Worm (Caenorhabditis elegans) whole organism, L4 larva: Measurements from ENCODE around the gene T13C5.6.

Source experiments
- F37D6.2 ChIP-seq: sonication (generic microtip); optimal IDR thresholded peaks from 2 replicates; lab custom pipeline; 2016; ENCODE audit warnings: mild to moderate bottlenecking, missing genetic modification characterization, missing compliant biosample characterization
- F44E2.7 ChIP-seq: fragments of 200-800 bp; sonication (Bioruptor generic); IDR thresholded peaks from 2 replicates; pipeline ENCODE4 v2.1.2; 2022; ENCODE audit warnings: missing genetic modification characterization, missing compliant biosample characterization
- F49E8.2 ChIP-seq: sonication (generic microtip); optimal IDR thresholded peaks from 2 replicates; lab custom pipeline; 2016; ENCODE audit warnings: missing compliant biosample characterization, mild to moderate bottlenecking, missing genetic modification characterization, borderline replicate concordance
- R02D3.7 ChIP-seq: fragments of 150-350 bp; sonication (generic microtip); optimal IDR thresholded peaks from 3 replicates; lab custom pipeline; 2014; ENCODE audit warnings: missing biosample characterization, missing genetic modification characterization
- T20F7.1 ChIP-seq: fragments of 200-800 bp; sonication (Bioruptor generic); optimal IDR thresholded peaks from 2 replicates; lab custom pipeline; 2018; ENCODE audit warnings: mild to moderate bottlenecking, missing genetic modification characterization, missing compliant biosample characterization
- Y5F2A.4 ChIP-seq: fragments of 200-800 bp; sonication (Bioruptor generic); optimal IDR thresholded peaks from 2 replicates; lab custom pipeline; 2018; ENCODE audit warnings: mild to moderate bottlenecking, missing genetic modification characterization, missing compliant biosample characterization
- ZK546.5 ChIP-seq, 2 experiments: sonication (generic microtip); optimal IDR thresholded peaks; 2 replicates each; lab custom pipeline; 2017; ENCODE audit warnings: missing biosample characterization in 2 of 2, missing genetic modification characterization in 2 of 2
- aha-1 ChIP-seq: fragments of 150-350 bp; peaks from one replicate; lab custom pipeline; 2014; ENCODE audit warnings: missing biosample characterization, missing genetic modification characterization
- aly-2 ChIP-seq: sonication (generic microtip); optimal IDR thresholded peaks from 2 replicates; lab custom pipeline; 2018; ENCODE audit warnings: missing biosample characterization, missing genetic modification characterization
- ama-1 ChIP-seq: fragments of 150-350 bp; optimal IDR thresholded peaks from 2 replicates; lab custom pipeline; 2014; ENCODE audit warnings: inconsistent platforms, mixed read lengths
- arid-1 ChIP-seq: fragments of 200-800 bp; sonication (Bioruptor generic); conservative IDR thresholded peaks from 2 replicates; pipeline ENCODE4 v1.3.6; 2022; ENCODE audit warnings: missing genetic modification reagents, missing genetic modification characterization, missing compliant biosample characterization
- ceh-28 ChIP-seq: fragments of 150-350 bp; optimal IDR thresholded peaks from 2 replicates; lab custom pipeline; 2014; ENCODE audit warnings: missing biosample characterization, missing genetic modification reagents, missing genetic modification characterization
- ceh-82 ChIP-seq: sonication (generic microtip); optimal IDR thresholded peaks from 2 replicates; lab custom pipeline; 2017; ENCODE audit warnings: missing biosample characterization, missing genetic modification characterization
- daf-12 ChIP-seq: fragments of 150-350 bp; optimal IDR thresholded peaks from 2 replicates; lab custom pipeline; 2014; ENCODE audit warnings: missing biosample characterization, missing genetic modification reagents, missing genetic modification characterization
- daf-16 ChIP-seq, 3 experiments: sonication (generic microtip); optimal IDR thresholded peaks; 2 replicates each; lab custom pipeline; 2016 to 2017; ENCODE audit warnings: missing genetic modification characterization in 3 of 3, missing genetic modification reagents in 3 of 3, mild to moderate bottlenecking in 2 of 3, missing compliant biosample characterization in 2 of 3, missing biosample characterization in 1 of 3, moderate library complexity in 1 of 3
- daf-8 ChIP-seq: fragments of 200-800 bp; sonication (Bioruptor generic); IDR thresholded peaks from 2 replicates; pipeline ENCODE4 v1.3.6; 2022; ENCODE audit warnings: missing genetic modification characterization, missing compliant biosample characterization
- egl-27 ChIP-seq: sonication (generic microtip); optimal IDR thresholded peaks from 3 replicates; lab custom pipeline; 2017; ENCODE audit warnings: missing biosample characterization, missing genetic modification reagents, missing genetic modification characterization
- egl-43 ChIP-seq: fragments of 200-800 bp; sonication (Bioruptor generic); IDR thresholded peaks from 2 replicates; pipeline ENCODE4 v1.3.6; 2022; ENCODE audit warnings: missing genetic modification reagents, missing genetic modification characterization, missing compliant biosample characterization
- fkh-10 ChIP-seq: fragments of 150-350 bp; optimal IDR thresholded peaks from 2 replicates; lab custom pipeline; 2014; ENCODE audit warnings: missing biosample characterization, missing genetic modification reagents, missing genetic modification characterization
- fos-1 ChIP-seq: fragments of 150-350 bp; optimal IDR thresholded peaks from 2 replicates; lab custom pipeline; 2014; ENCODE audit warnings: missing biosample characterization, missing genetic modification characterization
- hlh-30 ChIP-seq: sonication (generic microtip); optimal IDR thresholded peaks from 2 replicates; lab custom pipeline; 2017; ENCODE audit warnings: antibody characterized with exemption, mild to moderate bottlenecking, missing genetic modification characterization, missing compliant biosample characterization; ENCODE audit not compliant: insufficient read depth
- lin-15B ChIP-seq: fragments of 150-350 bp; sonication (generic microtip); optimal IDR thresholded peaks from 3 replicates; lab custom pipeline; 2014; ENCODE audit warnings: missing biosample characterization, missing genetic modification characterization
- lin-29 ChIP-seq: fragments of 200-800 bp; sonication (Bioruptor generic); IDR thresholded peaks from 2 replicates; pipeline ENCODE4 v1.3.6; 2022; ENCODE audit warnings: missing genetic modification reagents, missing genetic modification characterization, missing compliant biosample characterization
- lin-38 ChIP-seq: fragments of 200-800 bp; sonication (Bioruptor generic); IDR thresholded peaks from 2 replicates; pipeline ENCODE4 v1.3.6; 2022; ENCODE audit warnings: missing genetic modification reagents, missing genetic modification characterization, missing compliant biosample characterization
- lir-3 ChIP-seq: sonication (generic microtip); optimal IDR thresholded peaks from 2 replicates; lab custom pipeline; 2016; ENCODE audit warnings: mild to moderate bottlenecking, missing genetic modification characterization, missing compliant biosample characterization
- madf-9 ChIP-seq: fragments of 200-800 bp; sonication (Bioruptor generic); conservative IDR thresholded peaks from 2 replicates; pipeline ENCODE4 v1.3.6; 2022; ENCODE audit warnings: missing genetic modification reagents, missing genetic modification characterization, missing compliant biosample characterization
- mep-1 ChIP-seq: fragments of 150-350 bp; sonication (generic microtip); optimal IDR thresholded peaks from 3 replicates; lab custom pipeline; 2014; ENCODE audit warnings: missing biosample characterization, missing genetic modification characterization
- nhr-102 ChIP-seq: sonication (generic microtip); optimal IDR thresholded peaks from 2 replicates; lab custom pipeline; 2016; ENCODE audit warnings: mild to moderate bottlenecking, missing genetic modification characterization, moderate library complexity, missing compliant biosample characterization
- nhr-11 ChIP-seq: fragments of 150-350 bp; optimal IDR thresholded peaks from 2 replicates; lab custom pipeline; 2014; ENCODE audit warnings: missing biosample characterization, missing genetic modification characterization
- nhr-25 ChIP-seq: sonication (generic microtip); optimal IDR thresholded peaks from 2 replicates; lab custom pipeline; 2017; ENCODE audit warnings: missing genetic modification characterization, mild to moderate bottlenecking, missing compliant biosample characterization, antibody characterized with exemption, moderate library complexity, borderline replicate concordance; ENCODE audit not compliant: insufficient read depth
- nhr-28 ChIP-seq: fragments of 150-350 bp; optimal IDR thresholded peaks from 2 replicates; lab custom pipeline; 2014; ENCODE audit warnings: missing biosample characterization, missing genetic modification characterization
- nhr-42 ChIP-seq: fragments of 200-800 bp; sonication (Bioruptor generic); IDR thresholded peaks from 2 replicates; pipeline ENCODE4 v1.3.6; 2022; ENCODE audit warnings: missing genetic modification characterization, missing compliant biosample characterization
- nhr-6 ChIP-seq: fragments of 150-350 bp; optimal IDR thresholded peaks from 2 replicates; lab custom pipeline; 2014; ENCODE audit warnings: missing biosample characterization, missing genetic modification characterization
- nhr-76 ChIP-seq: fragments of 150-350 bp; optimal IDR thresholded peaks from 2 replicates; lab custom pipeline; 2014; ENCODE audit warnings: missing biosample characterization, missing genetic modification characterization
- nhr-77 ChIP-seq: fragments of 150-350 bp; optimal IDR thresholded peaks from 2 replicates; lab custom pipeline; 2014; ENCODE audit warnings: missing biosample characterization, missing genetic modification characterization
- rbr-2 ChIP-seq: sonication (generic microtip); optimal IDR thresholded peaks from 2 replicates; lab custom pipeline; 2016; ENCODE audit warnings: missing genotype, missing genetic modification characterization, missing compliant biosample characterization
- set-16 ChIP-seq: fragments of 200-800 bp; sonication (Bioruptor generic); IDR thresholded peaks from 2 replicates; pipeline ENCODE4 v1.3.6; 2022; ENCODE audit warnings: missing genetic modification reagents, missing genetic modification characterization, missing compliant biosample characterization
- snpc-4 ChIP-seq: fragments of 150-350 bp; optimal IDR thresholded peaks from 2 replicates; lab custom pipeline; 2014; ENCODE audit warnings: missing biosample characterization, missing genetic modification characterization
- spr-3 ChIP-seq: fragments of 200-800 bp; sonication (Bioruptor generic); optimal IDR thresholded peaks from 2 replicates; lab custom pipeline; 2018; ENCODE audit warnings: mild to moderate bottlenecking, missing genetic modification characterization, missing compliant biosample characterization
- tra-1 ChIP-seq: fragments of 200-800 bp; sonication (Bioruptor generic); IDR thresholded peaks from 2 replicates; pipeline ENCODE4 v1.3.6; 2022; ENCODE audit warnings: missing genetic modification reagents, missing genetic modification characterization, missing compliant biosample characterization
- unc-62 ChIP-seq, 3 experiments: fragments of 150-350 bp in 1 of 3; sonication (generic microtip); optimal IDR thresholded peaks in 2 of 3; peaks in 1 of 3; 1 replicate in 1 of 3; 2 replicates in 2 of 3; lab custom pipeline; 2014 to 2017; ENCODE audit warnings: missing biosample characterization in 3 of 3, missing genetic modification characterization in 3 of 3, missing genetic modification reagents in 3 of 3, missing genotype in 1 of 3
- vab-7 ChIP-seq: fragments of 200-800 bp; sonication (Bioruptor generic); IDR thresholded peaks from 2 replicates; pipeline ENCODE4 v1.3.6; 2022; ENCODE audit warnings: missing genetic modification reagents, missing genetic modification characterization, missing compliant biosample characterization
- zfp-2 ChIP-seq: sonication (generic microtip); optimal IDR thresholded peaks from 2 replicates; lab custom pipeline; 2016; ENCODE audit warnings: mild to moderate bottlenecking, missing genetic modification characterization, missing compliant biosample characterization
- zfp-3 ChIP-seq: fragments of 200-800 bp; sonication (Bioruptor generic); conservative IDR thresholded peaks from 2 replicates; pipeline ENCODE4 v1.3.6; 2022; ENCODE audit warnings: missing genetic modification reagents, missing genetic modification characterization, missing compliant biosample characterization
- ztf-7 ChIP-seq: fragments of 150-350 bp; optimal IDR thresholded peaks from 2 replicates; lab custom pipeline; 2014; ENCODE audit warnings: missing biosample characterization, missing genetic modification characterization

Gene T13C5.6

DNA sequence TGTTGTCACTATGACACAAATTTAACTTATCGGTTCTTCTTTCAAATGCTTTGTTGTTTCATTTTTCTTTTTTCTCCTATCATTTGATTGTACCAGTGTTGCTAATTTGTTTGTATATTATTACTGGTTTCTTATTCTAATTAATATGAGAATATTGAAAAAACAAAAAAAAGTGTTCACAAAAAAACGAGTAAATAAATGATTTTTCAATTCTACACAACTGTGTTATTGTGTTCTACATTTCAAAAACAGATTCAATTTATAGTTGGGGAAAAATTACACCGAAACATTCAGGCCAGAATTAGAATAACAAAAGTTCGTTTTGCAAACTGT lies 46.0 kb upstream of the T13C5.6 start:
- TF ChIP-seq nhr-77 (tag; lab: Kevin White, UChicago) (peak; percentile 87), mep-1 (tag; lab: Kevin White, UChicago) (peak; percentile 77), tra-1 (GFP tag; lab: Robert Waterston, UW) (0 out of 2 replicates have a peak, but pooled peaks have one; percentile 33), fkh-10 (GFP tag; lab: Kevin White, UChicago) (no peak), zfp-3 (GFP tag; lab: Robert Waterston, UW) (no peak), fos-1 (tag; lab: Kevin White, UChicago) (peak; percentile 10), aha-1 (tag; lab: Kevin White, UChicago) (peak; percentile 95), T20F7.1 (GFP tag; lab: Kevin White, UChicago) (peak; percentile 47)
- TF ChIP-seq, all 104 proteins: peak for 6

DNA sequence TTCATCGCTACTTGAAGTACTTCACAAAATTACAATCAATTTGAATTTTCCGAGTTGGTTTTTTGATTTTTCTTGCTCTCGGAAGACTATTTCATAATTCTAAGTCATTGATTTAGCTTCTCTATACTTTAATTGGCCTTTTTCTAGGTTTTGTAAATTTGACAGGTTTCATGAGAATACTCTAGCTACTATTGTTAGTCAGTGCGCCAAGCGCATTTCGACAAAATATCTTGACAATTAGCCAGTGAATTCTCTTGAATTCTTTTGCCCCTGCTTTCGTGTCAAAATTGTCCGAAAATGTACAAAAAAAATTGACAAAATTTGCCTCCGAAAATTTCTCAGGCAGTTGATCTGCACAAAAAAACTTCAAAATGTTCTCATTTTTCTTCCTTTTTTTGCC lies 45.7 kb upstream of the T13C5.6 start:
- 0 out of 2 replicates have a peak, but pooled peaks have one; percentile 18 for TF ChIP-seq arid-1 (GFP tag; lab: Robert Waterston, UW)
- no peak for TF ChIP-seq snpc-4 (tag; lab: Kevin White, UChicago)
- no peak for TF ChIP-seq vab-7 (GFP tag; lab: Robert Waterston, UW)
- no peak for TF ChIP-seq aly-2 (tag; lab: Kevin White, UChicago)
- TF ChIP-seq nhr-28 = no peak
- peak; percentile 4 for TF ChIP-seq hlh-30
- no peak for TF ChIP-seq aha-1 (tag; lab: Kevin White, UChicago)
- TF ChIP-seq lin-29 (GFP tag; lab: Robert Waterston, UW) = no peak
- no peak for TF ChIP-seq spr-3 (GFP tag; lab: Kevin White, UChicago)
- TF ChIP-seq daf-8 (GFP tag; lab: Robert Waterston, UW) = no peak
- TF ChIP-seq unc-62 (GFP tag; optimal IDR thresholded peaks at IDR 0.05 in 1 of 2; lab: Kevin White, UChicago) = peak in 1 of 2 experiments; percentile 59
- no peak for TF ChIP-seq unc-62 (tag; optimal IDR thresholded peaks at IDR 0.05; lab: Kevin White, UChicago)
- no peak for TF ChIP-seq nhr-11 (tag; lab: Kevin White, UChicago)
- TF ChIP-seq zfp-2 (tag; lab: Kevin White, UChicago) = no peak
- TF ChIP-seq nhr-102 (tag; lab: Kevin White, UChicago) = no peak
- no peak for TF ChIP-seq lir-3 (tag; lab: Kevin White, UChicago)
- TF ChIP-seq nhr-76 (tag; lab: Kevin White, UChicago) = no peak
- no peak for TF ChIP-seq R02D3.7 (tag; lab: Kevin White, UChicago)
- no peak for TF ChIP-seq F44E2.7 (GFP tag; lab: Robert Waterston, UW)
- TF ChIP-seq egl-27 = no peak
- TF ChIP-seq egl-43 = no peak
- no peak for TF ChIP-seq F37D6.2 (tag; lab: Kevin White, UChicago)
- TF ChIP-seq lin-15B = no peak
- TF ChIP-seq fkh-10 (GFP tag; lab: Kevin White, UChicago) = no peak
- no peak for TF ChIP-seq ceh-82 (tag; lab: Kevin White, UChicago)
- 0 out of 2 replicates have a peak, but pooled peaks have one; percentile 18 for TF ChIP-seq madf-9 (GFP tag; lab: Robert Waterston, UW)
- TF ChIP-seq lin-38 (GFP tag; lab: Robert Waterston, UW) = no peak
- peak; percentile 8 for TF ChIP-seq nhr-6 (tag; lab: Kevin White, UChicago)
- TF ChIP-seq Y5F2A.4 = no peak
- TF ChIP-seq rbr-2 (tag; lab: Kevin White, UChicago) = no peak
- TF ChIP-seq F49E8.2 (tag; lab: Kevin White, UChicago) = no peak
- peak; percentile 57 for TF ChIP-seq ama-1

DNA sequence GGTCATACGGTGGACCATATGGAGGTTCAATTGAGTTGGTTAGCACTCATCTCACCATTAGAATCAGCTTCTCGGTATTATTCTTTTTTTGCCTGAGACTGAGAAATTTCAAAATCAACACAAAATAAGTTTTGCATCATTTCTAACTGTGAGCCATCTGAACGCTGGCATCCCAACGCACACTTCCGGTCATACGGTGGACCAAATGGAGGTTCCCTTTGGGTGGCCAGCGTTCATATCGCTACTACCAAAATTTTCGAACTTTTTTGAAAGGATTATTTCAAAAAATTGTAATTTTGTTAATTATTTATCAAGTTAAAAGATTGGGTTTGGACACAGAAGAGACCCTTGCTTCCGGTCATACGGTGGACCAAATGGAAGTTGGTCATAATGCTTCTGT lies 45.3 kb upstream of the T13C5.6 start:
- TF ChIP-seq ceh-82 (tag; lab: Kevin White, UChicago) = no peak
- TF ChIP-seq ceh-28 = no peak
- TF ChIP-seq aha-1 (tag; lab: Kevin White, UChicago) = peak; percentile 22
- no peak for TF ChIP-seq nhr-25 (tag; lab: Kevin White, UChicago)
- no peak for TF ChIP-seq ZK546.5 (tag; optimal IDR thresholded peaks at IDR 0.05; lab: Kevin White, UChicago)
- no peak for TF ChIP-seq daf-16 (GFP tag; optimal IDR thresholded peaks at IDR 0.05; lab: Kevin White, UChicago)
- TF ChIP-seq daf-16 (tag; optimal IDR thresholded peaks at IDR 0.05; lab: Kevin White, UChicago) = peak; percentile 53
- no peak for TF ChIP-seq spr-3 (GFP tag; lab: Kevin White, UChicago)
- no peak for TF ChIP-seq lir-3 (tag; lab: Kevin White, UChicago)
- no peak for TF ChIP-seq ztf-7 (tag; lab: Kevin White, UChicago)
- TF ChIP-seq set-16 (GFP tag; lab: Robert Waterston, UW) = no peak
- TF ChIP-seq daf-12 (tag; lab: Kevin White, UChicago) = no peak
- TF ChIP-seq nhr-42 (GFP tag; lab: Robert Waterston, UW) = no peak
- TF ChIP-seq, all 104 proteins: peak for 2
